Worm (Caenorhabditis elegans): ENCODE data around the gene E02H1.6.

Gene E02H1.6

ce11 chrII:9596401-9596800 is at the start of gene E02H1.6:
TSS of gene E02H1.6 (plus strand) at chrII:9596701.
- no peak for TF ChIP-seq B0310.2 (tag; optimal IDR thresholded peaks at IDR 0.05)
- no peak for TF ChIP-seq tbx-11 (GFP tag; IDR thresholded peaks at IDR 0.05)
- TF ChIP-seq scrt-1 (GFP tag; IDR thresholded peaks at IDR 0.05), result no peak
- TF ChIP-seq sea-1 (GFP tag; conservative IDR thresholded peaks at IDR 0.05), result no peak
- no peak for TF ChIP-seq tra-4 (tag; optimal IDR thresholded peaks at IDR 0.05)
- TF ChIP-seq aly-1 (tag; optimal IDR thresholded peaks at IDR 0.05), result no peak
- no peak for TF ChIP-seq ama-1 (optimal IDR thresholded peaks at IDR 0.05)
- TF ChIP-seq pes-1 (GFP tag; IDR thresholded peaks at IDR 0.05), result no peak

DNA sequence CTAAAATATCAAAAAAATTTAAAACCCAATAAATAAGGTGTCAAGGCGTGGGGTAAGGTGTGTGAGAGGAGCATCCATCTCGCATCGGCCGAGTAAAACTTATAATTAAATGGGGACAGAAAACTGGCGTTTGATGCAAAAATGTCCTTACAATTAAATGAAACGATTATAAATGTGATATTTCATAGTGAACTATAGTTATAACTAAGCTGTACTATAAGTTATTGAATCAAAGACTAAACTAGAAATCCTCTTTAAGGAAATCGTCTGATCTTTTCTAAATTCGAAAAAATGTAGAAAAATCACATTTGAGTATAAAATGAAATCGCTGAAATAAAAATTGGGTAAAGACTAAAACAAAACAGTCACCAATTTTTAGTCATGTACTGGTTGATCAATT is 45.8 kb upstream of the E02H1.6 start, which contains the start of gene sra-6:
Gene sra-6 (minus strand): TSS at position 101 of the 400 bp plus-strand sequence.
- TF ChIP-seq aly-1 (tag; optimal IDR thresholded peaks at IDR 0.05) (no peak), scrt-1 (GFP tag; IDR thresholded peaks at IDR 0.05) (no peak)

DNA sequence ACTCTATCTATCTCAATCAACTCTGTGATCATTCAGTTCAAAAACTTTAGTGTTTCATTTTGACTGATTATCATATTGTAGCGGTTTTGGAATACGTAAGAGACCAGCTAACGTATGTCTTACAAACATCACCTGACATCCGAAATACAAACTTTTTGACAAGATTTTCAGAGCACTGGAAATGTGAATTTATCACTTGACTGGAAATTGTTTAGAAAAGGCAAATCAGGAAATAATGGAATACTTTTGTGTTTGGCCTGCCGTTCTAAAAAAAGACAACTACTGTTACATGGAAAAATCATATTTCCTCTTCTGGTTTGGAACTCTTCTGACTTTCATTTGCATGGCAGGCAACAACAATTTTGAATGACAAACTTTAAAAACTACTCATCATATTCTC is 45.0 kb upstream of the E02H1.6 start, which contains the start of gene F35H8.12:
Gene F35H8.12 (plus strand): TSS at position 301 of the 400 bp plus-strand sequence.
- TF ChIP-seq tbx-37 (GFP tag; conservative IDR thresholded peaks at IDR 0.05) (no peak), aly-1 (tag; optimal IDR thresholded peaks at IDR 0.05) (no peak), hnd-1 (tag; optimal IDR thresholded peaks at IDR 0.05) (no peak), tra-4 (tag; optimal IDR thresholded peaks at IDR 0.05) (no peak), sea-1 (GFP tag; conservative IDR thresholded peaks at IDR 0.05) (no peak), F13C5.2 (tag; optimal IDR thresholded peaks at IDR 0.05) (no peak), hmbx-1 (tag; optimal IDR thresholded peaks at IDR 0.05) (no peak), hmg-4 (GFP tag; optimal IDR thresholded peaks at IDR 0.05) (no peak), ceh-13 (GFP tag; optimal IDR thresholded peaks at IDR 0.05) (no peak), flt-1 (GFP tag; IDR thresholded peaks at IDR 0.05) (no peak), ama-1 (optimal IDR thresholded peaks at IDR 0.05) (no peak)

- TF ChIP-seq scrt-1 (GFP tag; IDR thresholded peaks at IDR 0.05), result no peak
- TF ChIP-seq B0310.2 (tag; optimal IDR thresholded peaks at IDR 0.05), result no peak
- no peak for TF ChIP-seq ceh-13 (GFP tag; optimal IDR thresholded peaks at IDR 0.05)
- no peak for TF ChIP-seq hmg-4 (GFP tag; optimal IDR thresholded peaks at IDR 0.05)
- TF ChIP-seq pes-1 (GFP tag; IDR thresholded peaks at IDR 0.05), result no peak
- no peak for TF ChIP-seq ama-1 (optimal IDR thresholded peaks at IDR 0.05)
- no peak for TF ChIP-seq flt-1 (GFP tag; IDR thresholded peaks at IDR 0.05)
- TF ChIP-seq aly-1 (tag; optimal IDR thresholded peaks at IDR 0.05), result no peak
- no peak for TF ChIP-seq tbx-37 (GFP tag; conservative IDR thresholded peaks at IDR 0.05)
- no peak for TF ChIP-seq tra-4 (tag; optimal IDR thresholded peaks at IDR 0.05)
- no peak for TF ChIP-seq tbx-11 (GFP tag; IDR thresholded peaks at IDR 0.05)
- TF ChIP-seq ets-7 (tag; optimal IDR thresholded peaks at IDR 0.05), result no peak
- TF ChIP-seq sea-1 (GFP tag; conservative IDR thresholded peaks at IDR 0.05), result no peak
- TF ChIP-seq F13C5.2 (tag; optimal IDR thresholded peaks at IDR 0.05), result no peak
These were observed 43.3 kb upstream of the E02H1.6 start, which contains the start of gene F35H8.1 for ce11 chrII:9553179-9553578. TSS of gene F35H8.1 (minus strand) at chrII:9553279.

- TF ChIP-seq F13C5.2 (tag; optimal IDR thresholded peaks at IDR 0.05) (no peak), ets-7 (tag; optimal IDR thresholded peaks at IDR 0.05) (no peak), scrt-1 (GFP tag; IDR thresholded peaks at IDR 0.05) (no peak), hmg-4 (GFP tag; optimal IDR thresholded peaks at IDR 0.05) (no peak), tra-4 (tag; optimal IDR thresholded peaks at IDR 0.05) (no peak), ama-1 (optimal IDR thresholded peaks at IDR 0.05) (no peak), tbx-37 (GFP tag; conservative IDR thresholded peaks at IDR 0.05) (no peak), sea-1 (GFP tag; conservative IDR thresholded peaks at IDR 0.05) (no peak), ceh-13 (GFP tag; optimal IDR thresholded peaks at IDR 0.05) (no peak)
These were observed 41.5 kb upstream of the E02H1.6 start, which contains the start of gene F35H8.2 for ce11 chrII:9554925-9555553. TSS of gene F35H8.2 (plus strand) at chrII:9555503.

DNA sequence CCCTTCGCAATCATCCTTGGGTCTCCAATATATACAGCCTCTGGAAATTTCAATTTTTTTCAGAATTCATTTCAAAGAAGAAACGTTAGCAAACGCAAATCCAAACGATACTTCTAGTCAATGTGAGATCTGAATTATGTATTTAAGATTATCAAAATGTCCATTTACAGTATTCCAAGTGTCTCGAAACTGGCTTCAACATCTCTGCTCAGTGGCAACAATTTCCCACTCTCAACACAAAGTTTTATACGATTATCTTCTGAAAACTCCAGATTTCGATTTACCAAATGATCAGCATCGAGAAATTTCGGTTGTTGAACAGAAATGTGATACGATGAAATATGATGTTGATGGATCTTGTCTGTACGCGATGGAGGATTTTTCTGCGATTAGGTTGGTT is 39.9 kb upstream of the E02H1.6 start:
- TF ChIP-seq F13C5.2 (tag; optimal IDR thresholded peaks at IDR 0.05), result no peak
- no peak for TF ChIP-seq tbx-11 (GFP tag; IDR thresholded peaks at IDR 0.05)
- TF ChIP-seq ama-1 (optimal IDR thresholded peaks at IDR 0.05), result no peak
- TF ChIP-seq scrt-1 (GFP tag; IDR thresholded peaks at IDR 0.05), result no peak
- no peak for TF ChIP-seq ets-7 (tag; optimal IDR thresholded peaks at IDR 0.05)
- no peak for TF ChIP-seq hnd-1 (tag; optimal IDR thresholded peaks at IDR 0.05)
- no peak for TF ChIP-seq tbx-37 (GFP tag; conservative IDR thresholded peaks at IDR 0.05)
- TF ChIP-seq flt-1 (GFP tag; IDR thresholded peaks at IDR 0.05), result no peak

DNA sequence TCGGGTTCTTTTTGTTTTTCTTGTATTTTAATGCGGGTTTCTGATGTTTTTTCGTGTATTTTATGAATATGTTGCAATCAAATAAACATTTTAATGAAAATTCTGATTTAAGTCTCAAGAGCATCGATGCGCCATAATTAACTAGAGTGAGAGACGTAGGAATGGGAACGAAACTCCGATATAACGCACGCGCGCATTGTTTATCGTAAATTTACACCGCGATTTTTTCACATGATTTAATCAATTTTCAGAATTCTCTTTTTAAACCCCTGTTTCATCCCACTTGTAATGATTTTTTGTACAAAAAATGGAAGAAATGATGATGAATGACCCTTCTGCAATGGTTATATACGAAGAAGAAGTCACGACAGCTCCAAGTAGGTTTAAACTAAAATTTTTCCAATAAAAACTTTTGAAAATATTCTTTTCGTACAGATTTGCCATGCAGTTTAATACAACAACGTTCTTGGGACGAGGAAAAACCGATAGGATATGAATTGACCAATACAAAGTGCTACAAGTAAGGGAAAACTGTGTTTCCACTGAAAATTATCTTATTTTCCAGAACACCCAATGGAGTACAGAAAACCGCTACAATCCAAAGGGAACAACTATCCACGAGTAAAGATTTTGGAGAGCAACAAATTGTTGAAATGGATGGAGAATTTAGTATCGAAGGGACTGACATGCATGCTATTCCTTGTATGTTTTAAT is 38.9 kb upstream of the E02H1.6 start, which contains the start of gene zfp-2:
Gene zfp-2 (plus strand): TSS at position 214 of the 714 bp plus-strand sequence.
- TF ChIP-seq tbx-37 (GFP tag; conservative IDR thresholded peaks at IDR 0.05) (no peak), aly-1 (tag; optimal IDR thresholded peaks at IDR 0.05) (no peak), F13C5.2 (tag; optimal IDR thresholded peaks at IDR 0.05) (peak; percentile 8), ceh-13 (GFP tag; optimal IDR thresholded peaks at IDR 0.05) (no peak), hmbx-1 (tag; optimal IDR thresholded peaks at IDR 0.05) (no peak)

- TF ChIP-seq ama-1 (optimal IDR thresholded peaks at IDR 0.05), result no peak
- no peak for TF ChIP-seq B0310.2 (tag; optimal IDR thresholded peaks at IDR 0.05)
- no peak for TF ChIP-seq scrt-1 (GFP tag; IDR thresholded peaks at IDR 0.05)
- TF ChIP-seq pes-1 (GFP tag; IDR thresholded peaks at IDR 0.05), result no peak
- no peak for TF ChIP-seq hmbx-1 (tag; optimal IDR thresholded peaks at IDR 0.05)
- no peak for TF ChIP-seq ceh-36 (tag; optimal IDR thresholded peaks at IDR 0.05)
- TF ChIP-seq ceh-13 (GFP tag; optimal IDR thresholded peaks at IDR 0.05), result no peak
- TF ChIP-seq flt-1 (GFP tag; IDR thresholded peaks at IDR 0.05), result no peak
- no peak for TF ChIP-seq aly-1 (tag; optimal IDR thresholded peaks at IDR 0.05)
- TF ChIP-seq tbx-11 (GFP tag; IDR thresholded peaks at IDR 0.05), result no peak
- no peak for TF ChIP-seq F13C5.2 (tag; optimal IDR thresholded peaks at IDR 0.05)
- no peak for TF ChIP-seq sea-1 (GFP tag; conservative IDR thresholded peaks at IDR 0.05)
- TF ChIP-seq hmg-4 (GFP tag; optimal IDR thresholded peaks at IDR 0.05), result no peak
These were observed 37.6 kb upstream of the E02H1.6 start for ce11 chrII:9558906-9559305.
